Fruit fly (Drosophila melanogaster) whole organism, embryonic: ENCODE measurements around the gene CG11294.

Source experiments
- CG2202 ChIP-seq: fragments of 200-800 bp; sonication (Bioruptor generic); optimal IDR thresholded peaks from 2 replicates; lab custom pipeline; 2018; ENCODE audit warnings: missing biosample characterization, mild to moderate bottlenecking, missing genetic modification characterization
- CG8290 ChIP-seq, 3 experiments: fragments of 200-800 bp; sonication (Bioruptor generic); optimal IDR thresholded peaks; 2 replicates each; lab custom pipeline; 2016 to 2019; ENCODE audit warnings: missing biosample characterization in 3 of 3, missing genetic modification characterization in 3 of 3, mild to moderate bottlenecking in 2 of 3, moderate library complexity in 1 of 3

DNA sequence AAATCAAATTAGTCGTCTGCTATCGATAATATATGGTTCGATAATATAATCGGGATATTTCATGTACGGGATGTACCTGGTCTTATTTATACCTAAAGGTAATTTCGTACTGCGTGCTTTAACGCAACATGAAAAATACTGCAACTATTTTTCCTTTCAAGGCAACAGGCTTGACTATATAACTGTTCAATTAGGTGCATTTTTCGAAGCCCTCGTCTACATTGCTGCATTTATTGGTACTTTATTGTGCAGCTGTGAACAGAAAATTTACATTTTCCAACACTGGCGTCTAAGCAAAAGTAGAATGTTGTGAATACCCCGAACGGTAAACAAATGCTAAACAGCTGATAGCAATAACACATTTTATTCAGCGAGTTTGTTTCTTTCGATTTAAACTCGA, 3.4 kb downstream of the CG11294 start, which contains the start of the genes Ppt1 and Ogg1:
- peak; percentile 87 for TF ChIP-seq CG8290 (GFP tag; optimal IDR thresholded peaks at IDR 0.05; lab: Kevin White, UChicago)
- TF ChIP-seq CG8290 (tag; optimal IDR thresholded peaks at IDR 0.05; lab: Kevin White, UChicago) = peak; percentile 76 to 80
- peak; percentile 19 for TF ChIP-seq CG2202 (tag; lab: Kevin White, UChicago)
